Worm (Caenorhabditis elegans) whole organism, dauer: ENCODE data around the gene mop-25.1.

Experiments used
- unc-62 ChIP-seq: sonication (generic microtip); optimal IDR thresholded peaks from 2 replicates; lab custom pipeline; 2017; ENCODE audit warnings: missing biosample characterization, missing genetic modification reagents, missing genetic modification characterization

Gene mop-25.1

ce11 chrX:3997040-3997439 is 15.0 kb upstream of the mop-25.1 start, which contains the start of gene R02E12.5:
R02E12.5 (plus strand) TSS chrX:3997340.
- TF ChIP-seq unc-62 (GFP tag; lab: Kevin White, UChicago), result no peak

ce11 chrX:4003220-4003619 is 8.8 kb upstream of the mop-25.1 start, which contains the start of gene R02E12.12:
R02E12.12 (plus strand) TSS chrX:4003520.
- TF ChIP-seq unc-62 (GFP tag; lab: Kevin White, UChicago), result no peak

- no peak for TF ChIP-seq unc-62 (GFP tag; lab: Kevin White, UChicago)
Measured at ce11 chrX:4005014-4005413, 7.0 kb upstream of the mop-25.1 start, which contains the start of gene R02E12.4. R02E12.4 (plus strand) TSS chrX:4005314.

ce11 chrX:4006966-4007365 is 5.1 kb upstream of the mop-25.1 start:
- TF ChIP-seq unc-62 (GFP tag; lab: Kevin White, UChicago), result no peak

ce11 chrX:4007724-4008123 is 4.3 kb upstream of the mop-25.1 start:
- no peak for TF ChIP-seq unc-62 (GFP tag; lab: Kevin White, UChicago)

ce11 chrX:4008922-4009321 is 3.1 kb upstream of the mop-25.1 start:
- TF ChIP-seq unc-62 (GFP tag; lab: Kevin White, UChicago), result no peak

- no peak for TF ChIP-seq unc-62 (GFP tag; lab: Kevin White, UChicago)
Measured at ce11 chrX:4010383-4010782, 1.6 kb upstream of the mop-25.1 start.

- TF ChIP-seq unc-62 (GFP tag; lab: Kevin White, UChicago), result no peak
Measured at ce11 chrX:4016113-4016512, 4.1 kb downstream of the mop-25.1 start, which contains the start of gene hrg-1. hrg-1 (minus strand) TSS chrX:4016221.

ce11 chrX:4017576-4018309 is 5.7 kb downstream of the mop-25.1 start:
- no peak for TF ChIP-seq unc-62 (GFP tag; lab: Kevin White, UChicago)

- no peak for TF ChIP-seq unc-62 (GFP tag; lab: Kevin White, UChicago)
Measured at ce11 chrX:4018566-4019182, 6.7 kb downstream of the mop-25.1 start.

ce11 chrX:4021967-4022366 is 9.9 kb downstream of the mop-25.1 start, which contains the start of gene acr-10:
acr-10 (plus strand) TSS chrX:4022267.
- no peak for TF ChIP-seq unc-62 (GFP tag; lab: Kevin White, UChicago)

- TF ChIP-seq unc-62 (GFP tag; lab: Kevin White, UChicago), result no peak
Measured at ce11 chrX:4061968-4062367, 49.9 kb downstream of the mop-25.1 start.

ce11 chrX:4068180-4068579 is 56.2 kb downstream of the mop-25.1 start:
- TF ChIP-seq unc-62 (GFP tag; lab: Kevin White, UChicago), result no peak
